Worm (Caenorhabditis elegans): ENCODE data around the gene K02E7.1.

DNA sequence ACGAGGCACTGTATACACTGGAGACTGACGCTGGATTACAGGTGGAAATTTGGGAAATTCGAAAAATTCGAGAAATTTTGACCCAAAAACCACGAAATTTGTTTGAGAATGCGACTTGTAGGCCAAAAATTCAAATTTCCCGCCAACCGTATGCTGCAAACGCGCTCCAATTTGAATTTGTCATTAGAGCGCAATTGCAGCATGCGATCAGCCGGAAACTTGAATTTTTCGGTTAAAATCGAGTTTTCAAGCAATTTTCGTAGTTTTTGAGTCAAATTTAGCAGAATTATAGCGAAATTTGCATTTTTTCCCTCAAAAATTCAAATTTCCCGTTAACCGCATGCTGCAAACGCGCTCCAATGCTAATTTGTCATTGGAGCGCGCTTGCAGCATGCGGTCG, 47.3 kb downstream of the K02E7.1 start:
- no peak for TF ChIP-seq duxl-1 (tag; optimal IDR thresholded peaks at IDR 0.05; ENCODE audit: poor library complexity)
- no peak for TF ChIP-seq nhr-111 (GFP tag; optimal IDR thresholded peaks at IDR 0.05)
- no peak for TF ChIP-seq ama-1 (optimal IDR thresholded peaks at IDR 0.05)
- no peak for TF ChIP-seq fos-1 (tag; optimal IDR thresholded peaks at IDR 0.05)
- no peak for TF ChIP-seq jun-1 (tag; optimal IDR thresholded peaks at IDR 0.05)
- peak; percentile 90 for TF ChIP-seq lin-38 (GFP tag; IDR thresholded peaks at IDR 0.05)
- TF ChIP-seq lin-39 (tag; optimal IDR thresholded peaks at IDR 0.05): no peak
- TF ChIP-seq unc-62 (GFP tag; optimal IDR thresholded peaks at IDR 0.05 in 1 of 2): no peak
- TF ChIP-seq unc-62 (tag; optimal IDR thresholded peaks at IDR 0.05): no peak

Measured in whole organism, L4 larva.